Worm (Caenorhabditis elegans): ENCODE data around the gene Y50D4A.1.

ce11 chrV:1179279-1179678, 28.4 kb upstream of the Y50D4A.1 start, which contains the start of gene F25A2.1:
- TF ChIP-seq tra-4 (tag; optimal IDR thresholded peaks at IDR 0.05) (no peak), B0310.2 (tag; optimal IDR thresholded peaks at IDR 0.05) (no peak), tbx-37 (GFP tag; conservative IDR thresholded peaks at IDR 0.05) (no peak), pes-1 (GFP tag; IDR thresholded peaks at IDR 0.05) (no peak), hnd-1 (tag; optimal IDR thresholded peaks at IDR 0.05) (no peak), ceh-13 (GFP tag; optimal IDR thresholded peaks at IDR 0.05) (no peak), sea-1 (GFP tag; conservative IDR thresholded peaks at IDR 0.05) (no peak), flt-1 (GFP tag; IDR thresholded peaks at IDR 0.05) (no peak), ama-1 (optimal IDR thresholded peaks at IDR 0.05) (no peak), tbx-11 (GFP tag; IDR thresholded peaks at IDR 0.05) (no peak), hmbx-1 (tag; optimal IDR thresholded peaks at IDR 0.05) (no peak), scrt-1 (GFP tag; IDR thresholded peaks at IDR 0.05) (no peak)

Measured in whole organism, early embryonic.